Fruit fly (Drosophila melanogaster): ENCODE results near the gene CG10357.

The CG10357 gene

DNA sequence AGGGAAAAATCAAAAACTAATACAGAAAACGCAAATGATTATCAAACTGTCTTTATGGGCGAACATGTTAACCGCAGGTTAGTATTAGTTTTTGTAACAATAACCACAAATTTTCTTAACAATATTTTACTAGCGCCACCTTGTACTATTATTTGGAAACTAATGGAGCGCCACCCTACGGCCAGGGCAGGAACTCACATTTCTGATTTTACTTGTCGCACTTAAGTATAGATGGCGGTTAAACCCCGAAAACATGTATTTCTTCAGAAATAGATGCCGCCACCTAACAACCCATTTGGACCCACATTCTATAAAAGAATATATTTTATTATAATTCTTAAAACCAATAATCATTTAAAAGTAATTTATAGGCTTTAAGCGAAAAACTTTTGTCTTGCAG is 1.2 kb downstream of the CG10357 start (continued):
- TF ChIP-seq CG3407 (GFP tag; optimal IDR thresholded peaks at IDR 0.05) (peak; percentile 54), twi (tag; optimal IDR thresholded peaks at IDR 0.05) (peak; percentile 70), CG8281 (tag; optimal IDR thresholded peaks at IDR 0.05) (no peak), ems (GFP tag; optimal IDR thresholded peaks at IDR 0.05) (no peak), dysf (GFP tag; IDR thresholded peaks at IDR 0.05) (peak; percentile 87), CG16815 (GFP tag; optimal IDR thresholded peaks at IDR 0.05) (peak; percentile 73), HLH3B (GFP tag; IDR thresholded peaks at IDR 0.05) (peak; percentile 68), CG34376 (GFP tag; optimal IDR thresholded peaks at IDR 0.05) (peak; percentile 33), CG10321 (GFP tag; IDR thresholded peaks at IDR 0.05) (no peak), HLHmδ (GFP tag; optimal IDR thresholded peaks at IDR 0.05) (no peak), CG11456 (GFP tag; IDR thresholded peaks at IDR 0.05) (peak; percentile 98), Elba2 (GFP tag; optimal IDR thresholded peaks at IDR 0.05) (peak; percentile 52), CG16813 (GFP tag; IDR thresholded peaks at IDR 0.05; ENCODE audit: partially characterized antibody) (no peak), CG2712 (tag; optimal IDR thresholded peaks at IDR 0.05) (peak; percentile 84), Oaz (GFP tag; IDR thresholded peaks at IDR 0.05) (peak; percentile 59; the same call in 1 of the 2 replicates), danr (GFP tag; IDR thresholded peaks at IDR 0.05) (peak; percentile 58; the same call in 1 of the 2 replicates), ranshi (GFP tag; IDR thresholded peaks at IDR 0.05) (peak; percentile 51; the same call in 1 of the 2 replicates), Xbp1 (GFP tag; optimal IDR thresholded peaks at IDR 0.05) (peak; percentile 95), CG17359 (tag; optimal IDR thresholded peaks at IDR 0.05) (peak; percentile 83), CG12942 (GFP tag; optimal IDR thresholded peaks at IDR 0.05) (peak; percentile 70), CG15601 (tag; optimal IDR thresholded peaks at IDR 0.05) (peak; percentile 68), lmd (GFP tag; IDR thresholded peaks at IDR 0.05) (peak; percentile 88), sob (GFP tag; IDR thresholded peaks at IDR 0.05) (peak; percentile 84), wek (GFP tag; optimal IDR thresholded peaks at IDR 0.05) (no peak), CG9437 (GFP tag; optimal IDR thresholded peaks at IDR 0.05) (peak; percentile 1), bcd (GFP tag; optimal IDR thresholded peaks at IDR 0.05) (peak; percentile 81), oc (tag; optimal IDR thresholded peaks at IDR 0.05) (no peak), hkb (optimal IDR thresholded peaks at IDR 0.05) (no peak), hkb (GFP tag; IDR thresholded peaks at IDR 0.05) (peak; percentile 59), CG9932 (GFP tag; IDR thresholded peaks at IDR 0.05) (peak; percentile 93), CG18262 (tag; optimal IDR thresholded peaks at IDR 0.05) (peak; percentile 73), Hmx (GFP tag; optimal IDR thresholded peaks at IDR 0.05) (peak; percentile 15), dmrt99B (tag; optimal IDR thresholded peaks at IDR 0.05) (peak; percentile 71), bab2 (GFP tag; optimal IDR thresholded peaks at IDR 0.05) (peak; percentile 79), Bgb (GFP tag; IDR thresholded peaks at IDR 0.05; ENCODE audit: partially characterized antibody) (peak; percentile 29; the same call in 1 of the 2 replicates), Nf-YB (GFP tag; optimal IDR thresholded peaks at IDR 0.05) (no peak), emc (GFP tag; optimal IDR thresholded peaks at IDR 0.05) (peak; percentile 47), Sin3A (optimal IDR thresholded peaks at IDR 0.05) (no peak), Ets97D (GFP tag; optimal IDR thresholded peaks at IDR 0.05) (peak; percentile 62), CG5245 (GFP tag; optimal IDR thresholded peaks at IDR 0.05) (peak; percentile 93), dimm (GFP tag; IDR thresholded peaks at IDR 0.05) (no peak), gcm (GFP tag; optimal IDR thresholded peaks at IDR 0.05) (peak; percentile 32), salm (tag; optimal IDR thresholded peaks at IDR 0.05) (no peak), CG17385 (GFP tag; optimal IDR thresholded peaks at IDR 0.05) (peak; percentile 28), sd (tag; optimal IDR thresholded peaks at IDR 0.05) (peak; percentile 62), CG1603 (tag; optimal IDR thresholded peaks at IDR 0.05) (peak; percentile 82), CG13287 (GFP tag; IDR thresholded peaks at IDR 0.05; ENCODE audit: partially characterized antibody) (peak; percentile 57; the same call in 1 of the 2 replicates), gcm2 (GFP tag; optimal IDR thresholded peaks at IDR 0.05) (peak; percentile 6), CG2678 (tag; optimal IDR thresholded peaks at IDR 0.05) (peak; percentile 64), CG8359 (GFP tag; optimal IDR thresholded peaks at IDR 0.05; ENCODE audit: borderline replicate concordance) (peak; percentile 15), Nf-YA (GFP tag; IDR thresholded peaks at IDR 0.05) (0 out of 2 replicates have a peak, but pooled peaks have one; percentile 35)

Measured in whole organism, embryonic.